Fruit fly (Drosophila melanogaster) S2 (cell line): ENCODE data around the gene Prestin.

Experiments used
- CG8478 ChIP-seq: fragments of >200 bp; optimal IDR thresholded peaks from 2 replicates; lab custom pipeline; 2018
- CTCF ChIP-seq, 2 experiments: fragments of >200 bp; optimal IDR thresholded peaks; 2 replicates each; lab custom pipeline; 2018

dm6 chr3L:17935032-17935431 is 27.4 kb upstream of the Prestin start:
- TF ChIP-seq CTCF (optimal IDR thresholded peaks at IDR 0.05; lab: Kevin White, UChicago): no peak
- no peak for TF ChIP-seq CG8478
